Worm (Caenorhabditis elegans) whole organism, young adult: Measurements from ENCODE around the gene atn-1.
A peak's percentile ranks its signal among the peaks of the same experiment; 100 is the strongest.

Experiments used
- B0336.3 ChIP-seq: fragments of 200-800 bp; sonication (Bioruptor generic); IDR thresholded peaks from 2 replicates; pipeline ENCODE4 v1.3.6; 2022; ENCODE audit warnings: missing genetic modification characterization, missing compliant biosample characterization
- F10E7.11 ChIP-seq: sonication (generic microtip); optimal IDR thresholded peaks from 2 replicates; lab custom pipeline; 2017; ENCODE audit warnings: mild to moderate bottlenecking, missing genetic modification characterization, moderate library complexity, missing compliant biosample characterization
- F22D6.2 ChIP-seq: sonication (generic microtip); optimal IDR thresholded peaks from 2 replicates; lab custom pipeline; 2016; ENCODE audit warnings: mild to moderate bottlenecking, missing genetic modification characterization, missing compliant biosample characterization
- F57A8.1 ChIP-seq: fragments of 200-800 bp; sonication (Bioruptor generic); optimal IDR thresholded peaks from 2 replicates; lab custom pipeline; 2018; ENCODE audit warnings: mild to moderate bottlenecking, missing genetic modification characterization, moderate library complexity, missing compliant biosample characterization
- Y67H2A.10 ChIP-seq: fragments of 200-800 bp; sonication (Bioruptor generic); conservative IDR thresholded peaks from 2 replicates; pipeline ENCODE4 v1.3.6; 2022; ENCODE audit warnings: missing genetic modification reagents, missing genetic modification characterization, missing compliant biosample characterization
- attf-5 ChIP-seq: fragments of 200-800 bp; sonication (Bioruptor generic); optimal IDR thresholded peaks from 2 replicates; lab custom pipeline; 2018; ENCODE audit warnings: mild to moderate bottlenecking, missing genetic modification characterization, missing compliant biosample characterization
- bed-1 ChIP-seq: fragments of 200-800 bp; sonication (Bioruptor generic); IDR thresholded peaks from 2 replicates; pipeline ENCODE4 v1.3.6; 2022; ENCODE audit warnings: missing genetic modification reagents, missing genetic modification characterization, missing compliant biosample characterization
- bed-2 ChIP-seq: fragments of 200-800 bp; sonication (Bioruptor generic); IDR thresholded peaks from 2 replicates; pipeline ENCODE4 v1.3.6; 2022; ENCODE audit warnings: missing genetic modification reagents, missing genetic modification characterization, missing compliant biosample characterization
- cebp-1 ChIP-seq, 2 experiments: fragments of 200-800 bp in 1 of 2; sonication (Bioruptor generic) in 1 of 2; sonication (generic microtip) in 1 of 2; IDR thresholded peaks in 1 of 2; optimal IDR thresholded peaks in 1 of 2; 2 replicates each; pipeline versions ENCODE4 v1.3.6 to Lab custom; 2017 to 2022; ENCODE audit warnings: missing compliant biosample characterization in 2 of 2, missing genetic modification characterization in 2 of 2, mild to moderate bottlenecking in 1 of 2, missing genetic modification reagents in 1 of 2, moderate library complexity in 1 of 2
- dox-1 ChIP-seq: fragments of 200-800 bp; sonication (Bioruptor generic); IDR thresholded peaks from 2 replicates; pipeline ENCODE4 v1.3.6; 2022; ENCODE audit warnings: missing genetic modification reagents, missing genetic modification characterization, missing compliant biosample characterization
- egl-44 ChIP-seq: fragments of 200-800 bp; sonication (Bioruptor generic); IDR thresholded peaks from 2 replicates; pipeline ENCODE4 v1.3.6; 2022; ENCODE audit warnings: missing genetic modification reagents, missing genetic modification characterization, missing compliant biosample characterization
- hlh-26 ChIP-seq: fragments of 200-800 bp; sonication (Bioruptor generic); conservative IDR thresholded peaks from 2 replicates; pipeline ENCODE4 v1.3.6; 2022; ENCODE audit warnings: missing genetic modification reagents, missing genetic modification characterization, missing compliant biosample characterization
- hmg-1.2 ChIP-seq: fragments of 200-800 bp; sonication (Bioruptor generic); IDR thresholded peaks from 2 replicates; pipeline ENCODE4 v1.3.6; 2022; ENCODE audit warnings: missing genetic modification reagents, missing genetic modification characterization, missing compliant biosample characterization
- hmg-20 ChIP-seq: fragments of 200-800 bp; sonication (Bioruptor generic); IDR thresholded peaks from 2 replicates; pipeline ENCODE4 v1.3.6; 2022; ENCODE audit warnings: missing genetic modification reagents, missing genetic modification characterization, missing compliant biosample characterization
- let-607 ChIP-seq, 2 experiments: fragments of 200-800 bp in 1 of 2; sonication (Bioruptor generic) in 1 of 2; sonication (generic microtip) in 1 of 2; optimal IDR thresholded peaks; 2 replicates each; lab custom pipeline; 2016 to 2018; ENCODE audit warnings: mild to moderate bottlenecking in 2 of 2, missing compliant biosample characterization in 2 of 2, missing genetic modification characterization in 2 of 2, moderate library complexity in 2 of 2, missing genotype in 1 of 2
- lin-26 ChIP-seq: fragments of 200-800 bp; sonication (Bioruptor generic); IDR thresholded peaks from 2 replicates; pipeline ENCODE4 v1.3.6; 2022; ENCODE audit warnings: missing genetic modification reagents, missing genetic modification characterization, missing compliant biosample characterization
- lin-35 ChIP-seq, 3 experiments: fragments of 150-350 bp in 2 of 3; sonication (generic microtip) in 1 of 3; optimal IDR thresholded peaks; 2 replicates each; lab custom pipeline; 2014 to 2018; ENCODE audit warnings: missing biosample characterization in 3 of 3, missing genetic modification characterization in 3 of 3, missing genetic modification reagents in 3 of 3
- lsl-1 ChIP-seq: fragments of 200-800 bp; sonication (Bioruptor generic); optimal IDR thresholded peaks from 2 replicates; lab custom pipeline; 2018; ENCODE audit warnings: mild to moderate bottlenecking, missing genetic modification characterization, moderate library complexity, missing compliant biosample characterization
- madf-10 ChIP-seq: sonication (generic microtip); optimal IDR thresholded peaks from 2 replicates; lab custom pipeline; 2016; ENCODE audit warnings: mild to moderate bottlenecking, missing genetic modification characterization, missing compliant biosample characterization
- madf-6 ChIP-seq: fragments of 200-800 bp; sonication (Bioruptor generic); IDR thresholded peaks from 2 replicates; pipeline ENCODE4 v1.3.6; 2022; ENCODE audit warnings: missing genetic modification reagents, missing genetic modification characterization, missing compliant biosample characterization
- madf-8 ChIP-seq: fragments of 200-800 bp; sonication (Bioruptor generic); conservative IDR thresholded peaks from 2 replicates; pipeline ENCODE4 v1.3.6; 2022; ENCODE audit warnings: missing genetic modification reagents, missing genetic modification characterization, missing compliant biosample characterization
- mxl-1 ChIP-seq: sonication (generic microtip); optimal IDR thresholded peaks from 2 replicates; lab custom pipeline; 2016; ENCODE audit warnings: missing genetic modification characterization, missing compliant biosample characterization
- nfyb-1 ChIP-seq: fragments of 200-800 bp; sonication (Bioruptor generic); IDR thresholded peaks from 2 replicates; pipeline ENCODE4 v1.3.6; 2022; ENCODE audit warnings: missing genetic modification reagents, missing genetic modification characterization, missing compliant biosample characterization
- nhr-80 ChIP-seq: sonication (generic microtip); optimal IDR thresholded peaks from 2 replicates; lab custom pipeline; 2016; ENCODE audit warnings: missing genetic modification characterization, missing compliant biosample characterization
- rec-8 ChIP-seq, 2 experiments: sonication (generic microtip); optimal IDR thresholded peaks; 2 replicates each; lab custom pipeline; 2016; ENCODE audit warnings: mild to moderate bottlenecking in 2 of 2, missing genetic modification characterization in 2 of 2, missing genetic modification reagents in 2 of 2, missing genotype in 2 of 2, missing biosample characterization in 1 of 2, missing compliant biosample characterization in 1 of 2, moderate library complexity in 1 of 2
- repo-1 ChIP-seq: sonication (generic microtip); optimal IDR thresholded peaks from 2 replicates; lab custom pipeline; 2017; ENCODE audit warnings: mild to moderate bottlenecking, missing genetic modification characterization, missing compliant biosample characterization
- sea-2 ChIP-seq: fragments of 200-800 bp; sonication (Bioruptor generic); IDR thresholded peaks from 2 replicates; pipeline ENCODE4 v1.3.6; 2022; ENCODE audit warnings: missing genetic modification characterization, missing compliant biosample characterization
- snpc-3.4 ChIP-seq: sonication (generic microtip); optimal IDR thresholded peaks from 2 replicates; lab custom pipeline; 2017; ENCODE audit warnings: missing genetic modification characterization, mild to moderate bottlenecking, missing compliant biosample characterization, antibody characterized with exemption, moderate library complexity, missing genotype, missing genetic modification reagents
- unc-62 ChIP-seq: fragments of 150-350 bp; optimal IDR thresholded peaks from 2 replicates; lab custom pipeline; 2014; ENCODE audit warnings: missing biosample characterization, missing genetic modification reagents, missing genetic modification characterization
- zfh-2 ChIP-seq: fragments of 200-800 bp; sonication (Bioruptor generic); conservative IDR thresholded peaks from 2 replicates; pipeline ENCODE4 v1.3.6; 2022; ENCODE audit warnings: missing genetic modification reagents, missing genetic modification characterization, missing compliant biosample characterization
- ztf-25 ChIP-seq: fragments of 200-800 bp; sonication (Bioruptor generic); IDR thresholded peaks from 2 replicates; pipeline ENCODE4 v1.3.6; 2022; ENCODE audit warnings: missing genetic modification reagents, missing genetic modification characterization, missing compliant biosample characterization

atn-1 gene

DNA sequence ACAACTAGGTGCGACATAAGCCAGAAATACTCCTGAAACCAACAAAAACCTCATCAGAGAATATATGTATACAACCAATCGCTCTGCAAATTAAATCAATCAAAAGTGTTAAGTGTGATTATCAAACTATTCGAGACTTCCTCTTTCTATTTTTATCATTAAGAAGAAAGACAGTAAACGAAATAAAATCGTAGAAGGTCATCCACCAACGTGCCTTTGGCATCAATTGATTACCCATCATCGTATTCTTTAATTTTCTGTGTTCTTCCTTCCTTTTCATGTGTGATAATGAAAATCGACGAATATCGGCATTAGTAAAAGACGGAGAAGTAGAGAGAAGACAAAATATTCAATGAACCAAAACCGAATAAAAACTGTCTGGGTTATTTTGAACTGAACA lies 33.7 kb downstream of the atn-1 start (continued):
- TF ChIP-seq hmg-20 (GFP tag; lab: Robert Waterston, UW): no peak

DNA sequence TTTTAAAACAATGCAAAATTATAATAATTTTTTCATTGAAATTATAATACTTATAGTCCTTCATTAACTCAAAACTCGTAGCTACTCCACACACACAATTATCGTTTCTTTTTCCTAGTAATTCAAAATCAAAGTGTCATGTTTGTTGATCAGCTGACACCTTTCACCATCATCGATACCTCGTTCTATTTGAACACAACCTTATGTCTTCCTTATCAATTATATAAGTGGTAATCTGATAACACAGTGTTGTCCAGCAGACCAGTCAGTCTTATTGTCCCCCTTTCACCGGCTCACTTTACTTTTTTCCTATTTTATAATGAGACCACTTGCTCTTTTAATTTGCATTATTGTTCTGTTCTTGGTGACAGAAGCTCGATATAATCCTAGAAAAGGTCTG lies 34.6 kb downstream of the atn-1 start, which contains the start of the genes T28H10.2 and lgmn-1:
Gene T28H10.2, minus strand, starts transcription at position 177 of the 400 bp plus-strand sequence.
Gene lgmn-1, plus strand, starts transcription at position 284 of the 400 bp plus-strand sequence.
- 0 out of 2 replicates have a peak, but pooled peaks have one; percentile 17 for TF ChIP-seq cebp-1 (GFP tag; IDR thresholded peaks at IDR 0.05; lab: Robert Waterston, UW)
- TF ChIP-seq cebp-1 (tag; optimal IDR thresholded peaks at IDR 0.05; lab: Kevin White, UChicago): peak; percentile 38
- peak; percentile 82 for TF ChIP-seq nhr-80 (tag; lab: Kevin White, UChicago)
- TF ChIP-seq mxl-1 (tag; lab: Kevin White, UChicago): no peak
- TF ChIP-seq madf-10: no peak
- TF ChIP-seq zfh-2: no peak
- TF ChIP-seq unc-62 (GFP tag; lab: Kevin White, UChicago): peak; percentile 61
- TF ChIP-seq let-607 (tag; optimal IDR thresholded peaks at IDR 0.05; lab: Kevin White, UChicago): peak in 1 of 2 experiments; percentile 42
- 0 out of 2 replicates have a peak, but pooled peaks have one; percentile 11 for TF ChIP-seq dox-1 (GFP tag; lab: Robert Waterston, UW)
- 0 out of 2 replicates have a peak, but pooled peaks have one; percentile 29 for TF ChIP-seq nfyb-1 (GFP tag; lab: Robert Waterston, UW)
- peak; percentile 47; the same call in 1 of the 2 replicates for TF ChIP-seq egl-44
- TF ChIP-seq lin-26 (GFP tag; lab: Robert Waterston, UW): 0 out of 2 replicates have a peak, but pooled peaks have one; percentile 16

DNA sequence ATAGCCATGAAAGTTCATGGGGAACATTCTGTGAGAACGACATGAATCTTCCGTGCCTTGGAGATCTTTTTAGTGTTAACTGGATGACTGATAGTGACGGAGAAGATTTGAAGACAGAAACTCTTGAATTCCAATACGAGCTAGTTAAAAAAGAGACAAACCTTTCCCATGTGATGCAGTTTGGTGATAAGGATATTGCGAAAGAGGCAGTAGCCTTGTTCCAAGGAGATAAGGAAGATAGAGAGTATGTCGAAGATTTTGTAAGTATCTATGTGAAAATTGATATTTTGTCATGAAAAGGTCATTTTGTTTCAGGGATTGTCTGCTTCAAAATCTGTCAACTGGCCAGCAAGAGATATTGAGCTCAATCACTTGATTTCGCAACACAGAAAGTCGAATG lies 35.7 kb downstream of the atn-1 start:
- TF ChIP-seq nhr-80 (tag; lab: Kevin White, UChicago) (peak; percentile 35), rec-8 (tag; optimal IDR thresholded peaks at IDR 0.05; lab: Kevin White, UChicago) (no peak), cebp-1 (GFP tag; IDR thresholded peaks at IDR 0.05; lab: Robert Waterston, UW) (peak; percentile 79), cebp-1 (tag; optimal IDR thresholded peaks at IDR 0.05; lab: Kevin White, UChicago) (peak; percentile 93)

DNA sequence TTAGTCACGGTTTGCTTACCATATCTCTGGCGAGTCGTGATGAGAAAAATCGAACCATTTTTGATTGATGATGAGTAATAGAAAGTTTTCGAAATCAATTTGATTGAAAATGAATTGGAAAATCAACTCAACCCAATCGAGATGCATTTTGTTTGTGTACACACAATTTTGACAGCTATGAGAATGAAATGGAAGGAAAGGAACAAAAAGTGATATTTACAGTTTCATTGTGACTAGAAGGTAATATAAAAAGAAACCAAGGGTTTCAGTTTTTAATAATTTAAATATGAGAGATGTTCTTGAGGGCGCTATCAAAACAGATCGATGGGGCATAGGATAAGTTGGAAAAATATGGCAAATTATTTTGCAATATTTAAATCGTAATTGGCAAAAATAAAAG lies 38.9 kb downstream of the atn-1 start, which contains the start of gene cal-1:
Gene cal-1, minus strand, starts transcription at position 101 of the 400 bp plus-strand sequence.
- TF ChIP-seq bed-1 (no peak), unc-62 (GFP tag; lab: Kevin White, UChicago) (peak; percentile 10), hlh-26 (GFP tag; lab: Robert Waterston, UW) (no peak), repo-1 (tag; lab: Kevin White, UChicago) (no peak)

DNA sequence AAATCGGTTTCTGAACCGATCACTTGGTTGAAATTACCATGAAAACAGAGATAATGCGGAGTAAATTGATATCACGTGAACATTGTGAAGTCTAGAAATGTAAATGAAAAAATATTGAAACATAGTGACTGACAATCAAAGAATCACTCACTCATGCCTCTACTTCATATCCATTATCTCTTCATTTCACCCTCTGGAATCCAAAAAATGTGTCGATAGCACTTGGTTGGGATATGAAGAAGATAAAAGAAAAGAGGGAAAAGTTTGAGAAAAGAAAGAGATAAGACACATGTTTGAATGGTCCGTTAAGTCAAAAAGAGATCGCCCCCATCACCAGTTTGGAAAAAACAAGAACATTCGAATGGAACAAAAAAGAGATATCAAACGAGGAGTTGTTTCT lies 39.5 kb downstream of the atn-1 start:
- TF ChIP-seq sea-2 (no peak), bed-2 (GFP tag; lab: Robert Waterston, UW) (no peak), F10E7.11 (tag; lab: Kevin White, UChicago) (no peak), F57A8.1 (GFP tag; lab: Kevin White, UChicago) (no peak), attf-5 (GFP tag; lab: Kevin White, UChicago) (no peak), F22D6.2 (no peak), madf-6 (GFP tag; lab: Robert Waterston, UW) (no peak), hlh-26 (GFP tag; lab: Robert Waterston, UW) (no peak), snpc-3.4 (tag; lab: Kevin White, UChicago) (no peak), lsl-1 (GFP tag; lab: Kevin White, UChicago) (no peak), lin-35 (GFP tag; optimal IDR thresholded peaks at IDR 0.05; lab: Kevin White, UChicago) (no peak), madf-8 (GFP tag; lab: Robert Waterston, UW) (no peak), ztf-25 (GFP tag; lab: Robert Waterston, UW) (no peak), Y67H2A.10 (GFP tag; lab: Robert Waterston, UW) (no peak), cebp-1 (GFP tag; IDR thresholded peaks at IDR 0.05; lab: Robert Waterston, UW) (no peak), cebp-1 (tag; optimal IDR thresholded peaks at IDR 0.05; lab: Kevin White, UChicago) (no peak), B0336.3 (GFP tag; lab: Robert Waterston, UW) (no peak), egl-44 (no peak), hmg-1.2 (GFP tag; lab: Robert Waterston, UW) (no peak)
